Worm (Caenorhabditis elegans) whole organism, mixed stage, embryonic: ENCODE data around the gene ccz-1.

Source experiments
- nhr-76 ChIP-seq: sonication (generic microtip); optimal IDR thresholded peaks from 2 replicates; lab custom pipeline; 2017; ENCODE audit warnings: missing biosample characterization, missing genetic modification characterization
- unc-62 ChIP-seq: fragments of 150-350 bp; optimal IDR thresholded peaks from 2 replicates; lab custom pipeline; 2014; ENCODE audit warnings: missing biosample characterization, missing genetic modification reagents, missing genetic modification characterization
- zip-8 ChIP-seq: fragments of 150-350 bp; optimal IDR thresholded peaks from 2 replicates; lab custom pipeline; 2014; ENCODE audit warnings: missing biosample characterization, missing genetic modification characterization

- TF ChIP-seq zip-8 (no peak), unc-62 (no peak), nhr-76 (tag; lab: Kevin White, UChicago) (no peak)
These were observed 2.8 kb downstream of the ccz-1 start for ce11 chrV:13681445-13681844.
